Worm (Caenorhabditis elegans) whole organism, L3 larva: ENCODE measurements around the gene srg-36.

ENCODE experiments used
- nhr-11 ChIP-seq: fragments of 150-350 bp; optimal IDR thresholded peaks from 2 replicates; lab custom pipeline; 2014; ENCODE audit warnings: missing biosample characterization, missing genetic modification characterization
- nhr-28 ChIP-seq: fragments of 150-350 bp; optimal IDR thresholded peaks from 2 replicates; lab custom pipeline; 2014; ENCODE audit warnings: missing biosample characterization, missing genetic modification characterization
- nhr-76 ChIP-seq: fragments of 150-350 bp; sonication (generic microtip); optimal IDR thresholded peaks from 5 replicates; lab custom pipeline; 2014; ENCODE audit warnings: missing biosample characterization, missing genetic modification characterization

DNA sequence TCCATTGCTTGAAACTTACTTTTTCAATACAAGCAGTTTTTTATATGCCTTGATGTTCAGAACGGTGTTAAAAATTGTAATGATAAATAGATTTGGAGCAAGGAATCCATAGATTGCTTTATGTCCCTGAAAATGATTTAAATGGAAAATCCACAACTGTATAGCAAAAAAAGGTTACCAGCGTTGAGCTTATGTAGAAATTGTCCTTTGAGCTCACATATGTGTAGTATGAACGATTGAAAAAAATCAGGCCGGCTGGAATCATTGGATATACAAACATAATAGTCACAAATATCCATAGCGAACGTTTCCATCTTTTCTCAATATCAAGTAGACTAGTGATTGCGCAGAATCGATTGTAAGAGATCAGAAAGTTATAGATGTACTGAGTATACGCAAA lies at the start of gene srg-36:
- TF ChIP-seq nhr-28 (tag; lab: Kevin White, UChicago) (no peak), nhr-76 (tag; lab: Kevin White, UChicago) (no peak), nhr-11 (tag; lab: Kevin White, UChicago) (no peak)
